Worm (Caenorhabditis elegans): ENCODE results near the gene rars-1.
A peak's percentile ranks its signal among the peaks of the same experiment; 100 is the strongest.

Gene rars-1

DNA sequence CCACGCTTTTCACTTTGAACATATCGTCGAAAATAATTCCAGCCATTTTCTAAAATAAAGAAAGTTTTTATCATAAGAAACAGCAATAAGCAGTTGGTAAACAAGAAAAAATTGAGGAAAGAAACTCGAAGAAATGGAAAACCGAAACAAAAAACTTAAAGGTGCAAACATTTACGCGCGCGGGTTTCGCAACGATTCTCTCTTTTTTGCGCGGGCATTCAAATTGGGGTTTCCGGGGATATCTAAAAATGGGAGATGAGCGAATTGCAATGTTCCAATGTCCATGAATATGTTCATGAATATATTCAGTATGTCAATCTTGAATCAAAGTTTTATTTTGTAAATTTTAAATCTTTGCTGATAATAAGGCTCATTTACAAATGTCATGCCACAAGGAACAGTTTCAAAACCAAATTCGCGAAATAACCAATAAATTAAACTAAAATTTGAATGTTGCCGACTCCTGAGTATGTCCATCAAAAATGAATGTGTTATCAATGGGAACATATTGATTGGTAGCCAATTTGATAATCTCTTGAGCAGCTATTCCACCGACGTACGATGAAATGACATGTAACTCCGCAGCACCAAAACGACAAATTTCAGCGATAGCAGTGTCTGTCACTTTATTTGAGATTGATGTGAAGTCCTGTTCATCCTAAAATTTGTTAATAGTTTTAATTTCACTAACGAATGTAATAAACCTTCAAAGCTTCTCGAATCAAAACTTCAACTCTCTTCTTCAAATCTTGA, 1.2 kb upstream of the rars-1 start, which contains the start of gene rpb-8 (continued):
- TF ChIP-seq mab-5 (tag; optimal IDR thresholded peaks at IDR 0.05) (no peak), dmd-4 (tag; optimal IDR thresholded peaks at IDR 0.05) (no peak), C34F6.9 (tag; optimal IDR thresholded peaks at IDR 0.05) (peak; percentile 64), nhr-129 (tag; optimal IDR thresholded peaks at IDR 0.05) (peak; percentile 55), lin-39 (tag; optimal IDR thresholded peaks at IDR 0.05) (no peak), R02D3.7 (tag; optimal IDR thresholded peaks at IDR 0.05) (no peak), crh-2 (tag; optimal IDR thresholded peaks at IDR 0.05) (peak; percentile 45), ztf-11 (tag; optimal IDR thresholded peaks at IDR 0.05) (no peak), nhr-10 (tag; optimal IDR thresholded peaks at IDR 0.05) (no peak), sma-9 (GFP tag; optimal IDR thresholded peaks at IDR 0.05) (peak; percentile 13), sma-9 (tag; optimal IDR thresholded peaks at IDR 0.05) (no peak)

DNA sequence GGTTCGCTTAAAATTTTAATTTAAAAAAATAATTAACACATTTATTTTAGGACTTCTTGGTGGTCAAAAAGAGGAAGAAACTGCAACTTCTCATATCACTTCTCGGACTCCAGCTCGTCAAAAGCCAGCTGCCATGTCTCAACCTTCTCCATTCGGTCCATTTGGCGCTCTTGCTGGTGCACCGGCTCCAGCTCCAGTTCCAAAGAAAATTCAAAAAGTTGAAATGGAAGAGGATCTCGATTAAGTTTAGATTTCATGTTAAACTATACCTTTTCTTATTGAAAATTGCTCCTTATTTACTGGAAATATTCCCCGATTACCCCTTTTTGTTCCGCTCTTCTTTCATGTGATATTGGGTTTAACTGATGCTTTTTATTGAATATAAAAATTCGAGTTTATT, 3.2 kb downstream of the rars-1 start:
- TF ChIP-seq skn-1 (tag; optimal IDR thresholded peaks at IDR 0.05) (no peak), nhr-10 (tag; optimal IDR thresholded peaks at IDR 0.05) (no peak), ztf-4 (tag; optimal IDR thresholded peaks at IDR 0.05) (no peak), C34F6.9 (tag; optimal IDR thresholded peaks at IDR 0.05) (no peak), nhr-6 (tag; optimal IDR thresholded peaks at IDR 0.05) (no peak), unc-62 (GFP tag; optimal IDR thresholded peaks at IDR 0.05) (no peak), ceh-16 (tag; optimal IDR thresholded peaks at IDR 0.05) (no peak), gmeb-1 (tag; optimal IDR thresholded peaks at IDR 0.05) (no peak), nhr-11 (tag; optimal IDR thresholded peaks at IDR 0.05) (no peak), lsy-2 (tag; optimal IDR thresholded peaks at IDR 0.05) (no peak), mab-5 (tag; optimal IDR thresholded peaks at IDR 0.05) (no peak), nhr-237 (tag; optimal IDR thresholded peaks at IDR 0.05) (no peak), elt-3 (tag; optimal IDR thresholded peaks at IDR 0.05) (no peak), sma-3 (GFP tag; optimal IDR thresholded peaks at IDR 0.05) (no peak), unc-39 (tag; optimal IDR thresholded peaks at IDR 0.05) (no peak), nhr-129 (tag; optimal IDR thresholded peaks at IDR 0.05) (no peak), crh-2 (tag; optimal IDR thresholded peaks at IDR 0.05) (no peak), ama-1 (optimal IDR thresholded peaks at IDR 0.05) (no peak), sma-9 (GFP tag; optimal IDR thresholded peaks at IDR 0.05) (no peak), sma-9 (tag; optimal IDR thresholded peaks at IDR 0.05) (no peak)

DNA sequence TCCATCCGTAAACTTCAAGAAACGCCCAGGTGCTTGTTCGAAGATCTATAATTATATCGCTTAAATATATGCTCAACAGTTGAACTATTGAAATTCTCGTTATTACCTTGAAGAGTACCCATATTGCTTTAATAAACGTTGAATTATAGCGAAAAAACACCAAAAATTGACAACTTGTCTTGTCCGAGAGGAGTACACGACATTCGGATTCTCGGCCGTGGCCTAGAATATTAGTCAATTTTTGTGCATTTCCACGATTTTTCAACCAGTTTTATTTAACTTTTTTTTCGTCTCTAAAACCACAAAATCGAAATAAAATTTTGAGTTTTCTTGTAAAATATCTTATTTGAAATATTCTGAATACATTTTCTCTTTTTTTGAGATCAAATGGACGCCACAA, 4.7 kb downstream of the rars-1 start, which contains the start of the genes F26F4.9 and cee-1:
TSS of gene F26F4.9 (minus strand) at position 205 of the 400 bp plus-strand sequence.
TSS of gene cee-1 (plus strand) at position 383 of the 400 bp plus-strand sequence.
- TF ChIP-seq lin-13 (GFP tag; optimal IDR thresholded peaks at IDR 0.05) (peak; percentile 41), nhr-6 (tag; optimal IDR thresholded peaks at IDR 0.05) (no peak), elt-3 (tag; optimal IDR thresholded peaks at IDR 0.05) (no peak), nhr-25 (tag; optimal IDR thresholded peaks at IDR 0.05) (peak; percentile 44), lsy-2 (tag; optimal IDR thresholded peaks at IDR 0.05) (peak; percentile 43 to 73), fos-1 (tag; optimal IDR thresholded peaks at IDR 0.05) (peak; percentile 11), mab-5 (tag; optimal IDR thresholded peaks at IDR 0.05) (no peak), lin-11 (tag; optimal IDR thresholded peaks at IDR 0.05) (no peak), C34F6.9 (tag; optimal IDR thresholded peaks at IDR 0.05) (peak; percentile 68), blmp-1 (tag; optimal IDR thresholded peaks at IDR 0.05; ENCODE audit: insufficient read depth) (no peak), mdl-1 (tag; optimal IDR thresholded peaks at IDR 0.05) (no peak), snpc-4 (tag; optimal IDR thresholded peaks at IDR 0.05) (no peak), R02D3.7 (tag; optimal IDR thresholded peaks at IDR 0.05) (no peak), ztf-11 (tag; optimal IDR thresholded peaks at IDR 0.05) (no peak), F13H6.1 (tag; optimal IDR thresholded peaks at IDR 0.05) (peak; percentile 68), ama-1 (optimal IDR thresholded peaks at IDR 0.05) (no peak), ztf-4 (tag; optimal IDR thresholded peaks at IDR 0.05) (no peak), nhr-237 (tag; optimal IDR thresholded peaks at IDR 0.05) (no peak), zag-1 (tag; optimal IDR thresholded peaks at IDR 0.05) (no peak), nhr-23 (tag; optimal IDR thresholded peaks at IDR 0.05) (no peak), ZK546.5 (tag; optimal IDR thresholded peaks at IDR 0.05) (no peak), skn-1 (tag; optimal IDR thresholded peaks at IDR 0.05) (no peak), nhr-12 (tag; optimal IDR thresholded peaks at IDR 0.05) (no peak), ceh-16 (tag; optimal IDR thresholded peaks at IDR 0.05) (no peak), sma-9 (GFP tag; optimal IDR thresholded peaks at IDR 0.05) (peak; percentile 67), sma-9 (tag; optimal IDR thresholded peaks at IDR 0.05) (no peak), dmd-4 (tag; optimal IDR thresholded peaks at IDR 0.05) (no peak), sma-3 (GFP tag; optimal IDR thresholded peaks at IDR 0.05) (peak; percentile 75), peb-1 (tag; optimal IDR thresholded peaks at IDR 0.05) (no peak), unc-55 (GFP tag; optimal IDR thresholded peaks at IDR 0.05) (peak; percentile 74), nhr-129 (tag; optimal IDR thresholded peaks at IDR 0.05) (no peak), mbf-1 (tag; optimal IDR thresholded peaks at IDR 0.05) (no peak), gmeb-1 (tag; optimal IDR thresholded peaks at IDR 0.05) (peak; percentile 53), unc-62 (GFP tag; optimal IDR thresholded peaks at IDR 0.05) (no peak), alr-1 (tag; optimal IDR thresholded peaks at IDR 0.05) (no peak), elt-1 (tag; optimal IDR thresholded peaks at IDR 0.05) (no peak), aly-2 (tag; optimal IDR thresholded peaks at IDR 0.05) (no peak), nhr-11 (tag; optimal IDR thresholded peaks at IDR 0.05) (no peak), egl-27 (tag; optimal IDR thresholded peaks at IDR 0.05) (no peak), ztf-1 (GFP tag; conservative IDR thresholded peaks at IDR 0.05) (no peak), Y55F3AM.14 (GFP tag; optimal IDR thresholded peaks at IDR 0.05) (no peak), crh-2 (tag; optimal IDR thresholded peaks at IDR 0.05) (peak; percentile 66), lin-39 (tag; optimal IDR thresholded peaks at IDR 0.05) (no peak), ceh-82 (tag; optimal IDR thresholded peaks at IDR 0.05) (no peak)

All from whole organism, L2 larva.